Fruit fly (Drosophila melanogaster) whole organism, embryonic: ENCODE results near the gene MBD-R2.

Experiments
- ATbp ChIP-seq: fragments of 200-800 bp; sonication (Bioruptor generic); optimal IDR thresholded peaks from 2 replicates; lab custom pipeline; 2017; ENCODE audit warnings: missing biosample characterization, mild to moderate bottlenecking, missing genetic modification characterization, missing genetic modification reagents
- Ada2b ChIP-seq: fragments of 200-800 bp; sonication (Bioruptor generic); IDR thresholded peaks from 2 replicates; pipeline ENCODE4 v1.3.6; 2022; ENCODE audit warnings: missing biosample characterization, missing genetic modification characterization
- Aef1 ChIP-seq: fragments of 200-800 bp; sonication (Bioruptor generic); IDR thresholded peaks from 3 replicates; pipeline ENCODE4 v1.3.6; 2022; ENCODE audit warnings: missing biosample characterization, missing genetic modification characterization
- Antp ChIP-seq: fragments of 200-800 bp; sonication (Bioruptor generic); optimal IDR thresholded peaks from 3 replicates; lab custom pipeline; 2016; ENCODE audit warnings: missing biosample characterization, missing genetic modification characterization
- Atf3 ChIP-seq: fragments of 200-800 bp; sonication (Bioruptor generic); optimal IDR thresholded peaks from 3 replicates; lab custom pipeline; 2016; ENCODE audit warnings: missing biosample characterization, missing genetic modification characterization
- CG1024 ChIP-seq: fragments of 200-800 bp; sonication (Bioruptor generic); IDR thresholded peaks from 2 replicates; pipeline ENCODE4 v1.3.6; 2022; ENCODE audit warnings: missing biosample characterization, missing genetic modification characterization
- CG10462 ChIP-seq: fragments of 200-800 bp; sonication (Bioruptor generic); optimal IDR thresholded peaks from 2 replicates; lab custom pipeline; 2016; ENCODE audit warnings: missing biosample characterization, missing genetic modification characterization
- CG10565 ChIP-seq: fragments of 200-800 bp; sonication (Bioruptor generic); optimal IDR thresholded peaks from 3 replicates; lab custom pipeline; 2016; ENCODE audit warnings: missing biosample characterization, mild to moderate bottlenecking, missing genetic modification characterization
- CG12391 ChIP-seq: fragments of 200-800 bp; sonication (Bioruptor generic); optimal IDR thresholded peaks from 3 replicates; lab custom pipeline; 2018; ENCODE audit warnings: missing biosample characterization, mild to moderate bottlenecking, missing genetic modification characterization, moderate library complexity
- CG12942 ChIP-seq: fragments of 200-800 bp; sonication (Bioruptor generic); optimal IDR thresholded peaks from 3 replicates; lab custom pipeline; 2016; ENCODE audit warnings: missing biosample characterization, missing genetic modification characterization
- CG14014 ChIP-seq: fragments of 200-800 bp; sonication (Bioruptor generic); IDR thresholded peaks from 2 replicates; pipeline ENCODE4 v1.3.6; 2022; ENCODE audit warnings: missing biosample characterization, missing genetic modification characterization
- CG15514 ChIP-seq: fragments of 200-800 bp; sonication (Bioruptor generic); optimal IDR thresholded peaks from 3 replicates; lab custom pipeline; 2017; ENCODE audit warnings: missing biosample characterization, missing genetic modification characterization, mild to moderate bottlenecking, moderate library complexity, missing genetic modification reagents
- CG17186 ChIP-seq: fragments of 200-800 bp; sonication (Bioruptor generic); optimal IDR thresholded peaks from 3 replicates; lab custom pipeline; 2017; ENCODE audit warnings: missing biosample characterization, missing genetic modification reagents, missing genetic modification characterization
- CG17912 ChIP-seq: fragments of 200-800 bp; sonication (Bioruptor generic); optimal IDR thresholded peaks from 2 replicates; lab custom pipeline; 2018; ENCODE audit warnings: missing biosample characterization, mild to moderate bottlenecking, missing genetic modification characterization
- CG2116 ChIP-seq: fragments of 200-800 bp; sonication (Bioruptor generic); optimal IDR thresholded peaks from 3 replicates; lab custom pipeline; 2018; ENCODE audit warnings: missing biosample characterization, mild to moderate bottlenecking, missing genetic modification characterization
- CG2889 ChIP-seq: fragments of 200-800 bp; sonication (Bioruptor generic); IDR thresholded peaks from 3 replicates; pipeline ENCODE4 v1.3.6; 2022; ENCODE audit warnings: missing biosample characterization, missing genetic modification characterization
- CG30403 ChIP-seq: fragments of 200-800 bp; sonication (Bioruptor generic); optimal IDR thresholded peaks from 3 replicates; lab custom pipeline; 2016; ENCODE audit warnings: missing biosample characterization, missing genetic modification characterization
- CG31388 ChIP-seq: fragments of 200-800 bp; sonication (Bioruptor generic); optimal IDR thresholded peaks from 2 replicates; lab custom pipeline; 2016; ENCODE audit warnings: missing biosample characterization, missing genetic modification characterization
- CG4282 ChIP-seq: fragments of 200-800 bp; sonication (Bioruptor generic); optimal IDR thresholded peaks from 2 replicates; lab custom pipeline; 2016; ENCODE audit warnings: missing biosample characterization, missing genetic modification characterization
- CG6175 ChIP-seq: fragments of 200-800 bp; sonication (Bioruptor generic); IDR thresholded peaks from 3 replicates; pipeline ENCODE4 v1.3.6; 2022; ENCODE audit warnings: missing biosample characterization, missing genetic modification characterization
- CG6689 ChIP-seq: fragments of 200-800 bp; sonication (Bioruptor generic); IDR thresholded peaks from 2 replicates; pipeline ENCODE4 v1.3.6; 2022; ENCODE audit warnings: missing biosample characterization, missing genetic modification characterization
- CG6854 ChIP-seq: fragments of 200-800 bp; sonication (Bioruptor generic); optimal IDR thresholded peaks from 3 replicates; lab custom pipeline; 2017; ENCODE audit warnings: missing biosample characterization, mild to moderate bottlenecking, missing genetic modification characterization
- CG7839 ChIP-seq: fragments of 200-800 bp; sonication (Bioruptor generic); optimal IDR thresholded peaks from 3 replicates; lab custom pipeline; 2018; ENCODE audit warnings: missing biosample characterization, mild to moderate bottlenecking, missing genetic modification characterization, moderate library complexity
- CG8290 ChIP-seq, 3 experiments: fragments of 200-800 bp; sonication (Bioruptor generic); optimal IDR thresholded peaks; 2 replicates each; lab custom pipeline; 2016 to 2019; ENCODE audit warnings: missing biosample characterization in 3 of 3, missing genetic modification characterization in 3 of 3, mild to moderate bottlenecking in 2 of 3, moderate library complexity in 1 of 3
- D19B ChIP-seq: fragments of 200-800 bp; sonication (Bioruptor generic); optimal IDR thresholded peaks from 2 replicates; lab custom pipeline; 2017; ENCODE audit warnings: missing biosample characterization, mild to moderate bottlenecking, missing genetic modification characterization
- Fer2 ChIP-seq: fragments of 200-800 bp; sonication (Bioruptor generic); optimal IDR thresholded peaks from 2 replicates; lab custom pipeline; 2018; ENCODE audit warnings: missing biosample characterization, mild to moderate bottlenecking, missing genetic modification characterization, moderate library complexity
- Hr3 ChIP-seq: fragments of 200-800 bp; sonication (Bioruptor generic); optimal IDR thresholded peaks from 3 replicates; lab custom pipeline; 2016; ENCODE audit warnings: missing biosample characterization, missing genetic modification characterization
- MBD-R2 ChIP-seq: fragments of 200-800 bp; sonication (Bioruptor generic); IDR thresholded peaks from 2 replicates; pipeline ENCODE4 v1.3.6; 2022; ENCODE audit warnings: missing biosample characterization, missing genetic modification characterization
- NK7.1 ChIP-seq: fragments of 200-800 bp; sonication (Bioruptor generic); optimal IDR thresholded peaks from 3 replicates; lab custom pipeline; 2016; ENCODE audit warnings: missing biosample characterization, missing genetic modification characterization
- Scr ChIP-seq: fragments of 200-800 bp; sonication (Bioruptor generic); IDR thresholded peaks from 2 replicates; pipeline ENCODE4 v1.3.6; 2022; ENCODE audit warnings: missing biosample characterization, missing genetic modification characterization; ENCODE audit not compliant: partially characterized antibody
- ci ChIP-seq: fragments of 200-800 bp; sonication (Bioruptor generic); IDR thresholded peaks from 3 replicates; pipeline ENCODE4 v1.3.6; 2022; ENCODE audit warnings: missing biosample characterization, missing genetic modification characterization
- danr ChIP-seq: fragments of 200-800 bp; sonication (Bioruptor generic); IDR thresholded peaks from 2 replicates; pipeline ENCODE4 v1.3.6; 2022; ENCODE audit warnings: missing biosample characterization, missing genetic modification characterization
- disco-r ChIP-seq: fragments of 200-800 bp; sonication (Bioruptor generic); optimal IDR thresholded peaks from 2 replicates; lab custom pipeline; 2016; ENCODE audit warnings: missing biosample characterization, missing genetic modification characterization
- ems ChIP-seq: fragments of 200-800 bp; sonication (Bioruptor generic); optimal IDR thresholded peaks from 3 replicates; lab custom pipeline; 2016; ENCODE audit warnings: missing biosample characterization, missing genetic modification characterization
- en ChIP-seq: fragments of 200-800 bp; sonication (Bioruptor generic); optimal IDR thresholded peaks from 2 replicates; lab custom pipeline; 2016; ENCODE audit warnings: missing biosample characterization, missing genetic modification characterization
- ewg ChIP-seq: fragments of 200-800 bp; sonication (Bioruptor generic); optimal IDR thresholded peaks from 3 replicates; lab custom pipeline; 2017; ENCODE audit warnings: mild to moderate bottlenecking, missing biosample characterization, missing genetic modification reagents, missing genetic modification characterization
- gem ChIP-seq: fragments of 200-800 bp; sonication (Bioruptor generic); optimal IDR thresholded peaks from 2 replicates; lab custom pipeline; 2019; ENCODE audit warnings: missing biosample characterization, mild to moderate bottlenecking, missing genetic modification characterization, moderate library complexity
- grau ChIP-seq: fragments of 200-800 bp; optimal IDR thresholded peaks from 3 replicates; lab custom pipeline; 2019; ENCODE audit warnings: missing biosample characterization, mild to moderate bottlenecking, missing genetic modification characterization, moderate library complexity
- gro ChIP-seq: fragments of 200-800 bp; sonication (Bioruptor generic); optimal IDR thresholded peaks from 2 replicates; lab custom pipeline; 2016; ENCODE audit warnings: missing biosample characterization, missing genetic modification characterization
- hb ChIP-seq: fragments of 200-800 bp; sonication (Bioruptor generic); IDR thresholded peaks from 3 replicates; pipeline ENCODE4 v1.3.6; 2022; ENCODE audit warnings: missing biosample characterization, missing genetic modification characterization; ENCODE audit not compliant: partially characterized antibody
- ind ChIP-seq: fragments of 200-800 bp; sonication (Bioruptor generic); optimal IDR thresholded peaks from 3 replicates; lab custom pipeline; 2016; ENCODE audit warnings: missing biosample characterization, missing genetic modification characterization
- insv ChIP-seq, 2 experiments: fragments of 200-800 bp; sonication (Bioruptor generic); optimal IDR thresholded peaks; 3 replicates each; lab custom pipeline; 2016 to 2018; ENCODE audit warnings: missing biosample characterization in 2 of 2, missing genetic modification characterization in 2 of 2
- jumu ChIP-seq: fragments of 200-800 bp; sonication (Bioruptor generic); optimal IDR thresholded peaks from 3 replicates; lab custom pipeline; 2016; ENCODE audit warnings: missing biosample characterization, missing genetic modification characterization
- kay ChIP-seq: fragments of 200-800 bp; sonication (Bioruptor generic); optimal IDR thresholded peaks from 2 replicates; lab custom pipeline; 2016; ENCODE audit warnings: missing biosample characterization, missing genetic modification characterization
- lab ChIP-seq: fragments of 200-800 bp; sonication (Bioruptor generic); optimal IDR thresholded peaks from 3 replicates; lab custom pipeline; 2017; ENCODE audit warnings: missing biosample characterization, missing genetic modification characterization, mild to moderate bottlenecking, moderate library complexity, missing genetic modification reagents
- oc ChIP-seq: fragments of 200-800 bp; sonication (Bioruptor generic); optimal IDR thresholded peaks from 2 replicates; lab custom pipeline; 2018; ENCODE audit warnings: missing biosample characterization, mild to moderate bottlenecking, missing genetic modification characterization, moderate library complexity
- phol ChIP-seq: fragments of 200-800 bp; sonication (Bioruptor generic); optimal IDR thresholded peaks from 3 replicates; lab custom pipeline; 2018; ENCODE audit warnings: missing biosample characterization, mild to moderate bottlenecking, missing genetic modification characterization, moderate library complexity
- row ChIP-seq: fragments of 200-800 bp; sonication (Bioruptor generic); IDR thresholded peaks from 3 replicates; pipeline ENCODE4 v1.3.6; 2022; ENCODE audit warnings: missing biosample characterization, missing genetic modification characterization
- tup ChIP-seq: fragments of 200-800 bp; sonication (Bioruptor generic); optimal IDR thresholded peaks from 2 replicates; lab custom pipeline; 2016; ENCODE audit warnings: missing biosample characterization, mild to moderate bottlenecking, missing genetic modification characterization, moderate library complexity
- wdn ChIP-seq: fragments of 200-800 bp; sonication (Bioruptor generic); IDR thresholded peaks from 2 replicates; pipeline ENCODE4 v1.3.6; 2022; ENCODE audit warnings: missing biosample characterization, missing genetic modification characterization

The MBD-R2 gene

DNA sequence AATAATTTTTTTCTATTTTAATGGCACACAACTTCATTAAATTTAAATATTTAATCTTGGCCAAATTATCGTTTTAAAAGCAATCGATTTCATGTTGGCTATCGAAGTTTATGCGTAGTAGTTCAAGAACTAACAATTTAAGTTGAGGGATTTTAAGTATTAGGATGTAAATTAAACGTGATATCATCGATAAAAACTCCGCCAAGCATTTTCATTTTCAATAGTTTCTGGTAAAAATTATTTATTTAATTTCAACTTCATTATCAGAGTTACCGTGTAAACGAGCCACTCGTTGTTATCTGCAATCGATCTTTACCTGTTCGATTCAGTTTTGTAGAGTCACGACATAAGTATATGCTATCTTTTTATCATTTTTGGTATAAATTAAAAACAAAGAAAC is 46.9 kb upstream of the MBD-R2 start (continued):
- TF ChIP-seq gro (GFP tag; lab: Kevin White, UChicago) (peak; percentile 97), CG30403 (GFP tag; lab: Kevin White, UChicago) (peak; percentile 96), phol (tag; lab: Kevin White, UChicago) (peak; percentile 99), D19B (GFP tag; lab: Kevin White, UChicago) (peak; percentile 95), ems (GFP tag; lab: Kevin White, UChicago) (peak; percentile 97), NK7.1 (GFP tag; lab: Kevin White, UChicago) (peak; percentile 95), ATbp (GFP tag; lab: Kevin White, UChicago) (peak; percentile 99), CG10462 (GFP tag; lab: Kevin White, UChicago) (peak; percentile 93), oc (peak; percentile 98), CG15514 (peak; percentile 95), insv (GFP tag; optimal IDR thresholded peaks at IDR 0.05; lab: Kevin White, UChicago) (peak; percentile 22 to 79), jumu (GFP tag; lab: Kevin White, UChicago) (peak; percentile 88), CG10565 (GFP tag; lab: Kevin White, UChicago) (peak; percentile 98), CG6175 (GFP tag; lab: Robert Waterston, UW) (peak; percentile 75; the same call in 2 of the 3 replicates), ind (GFP tag; lab: Kevin White, UChicago) (peak; percentile 98), lab (GFP tag; lab: Kevin White, UChicago) (peak; percentile 98), disco-r (GFP tag; lab: Kevin White, UChicago) (peak; percentile 86), CG6854 (GFP tag; lab: Kevin White, UChicago) (peak; percentile 98), CG6689 (GFP tag; lab: Robert Waterston, UW) (peak; percentile 97), CG12391 (tag; lab: Kevin White, UChicago) (peak; percentile 99), Antp (GFP tag; lab: Kevin White, UChicago) (peak; percentile 86), hb (GFP tag; lab: Robert Waterston, UW) (no peak), CG1024 (GFP tag; lab: Robert Waterston, UW) (peak; percentile 97), Atf3 (peak; percentile 92), Hr3 (peak; percentile 91), CG7839 (tag; lab: Kevin White, UChicago) (peak; percentile 99), Fer2 (tag; lab: Kevin White, UChicago) (peak; percentile 97), Aef1 (GFP tag; lab: Robert Waterston, UW) (peak; percentile 95), kay (GFP tag; lab: Kevin White, UChicago) (peak; percentile 89), Scr (GFP tag; lab: Robert Waterston, UW) (peak; percentile 51), ci (GFP tag; lab: Robert Waterston, UW) (peak; percentile 99), grau (peak; percentile 98), CG2116 (peak; percentile 91), CG4282 (GFP tag; lab: Kevin White, UChicago) (peak; percentile 76), CG17186 (GFP tag; lab: Kevin White, UChicago) (peak; percentile 97), CG12942 (GFP tag; lab: Kevin White, UChicago) (peak; percentile 92), CG2889 (peak; percentile 86), wdn (GFP tag; lab: Robert Waterston, UW) (peak; percentile 93), MBD-R2 (GFP tag; lab: Robert Waterston, UW) (peak; percentile 94), CG17912 (GFP tag; lab: Kevin White, UChicago) (peak; percentile 98), Ada2b (GFP tag; lab: Robert Waterston, UW) (peak; percentile 99), ewg (GFP tag; lab: Kevin White, UChicago) (peak; percentile 90), CG31388 (GFP tag; lab: Kevin White, UChicago) (peak; percentile 97), tup (GFP tag; lab: Kevin White, UChicago) (peak; percentile 92), CG8290 (GFP tag; optimal IDR thresholded peaks at IDR 0.05; lab: Kevin White, UChicago) (peak; percentile 96), CG8290 (tag; optimal IDR thresholded peaks at IDR 0.05; lab: Kevin White, UChicago) (peak; percentile 95 to 97), danr (peak; percentile 87; the same call in 1 of the 2 replicates), en (GFP tag; lab: Kevin White, UChicago) (peak; percentile 94), row (GFP tag; lab: Robert Waterston, UW) (peak; percentile 98), CG14014 (GFP tag; lab: Robert Waterston, UW) (peak; percentile 97), gem (tag; lab: Kevin White, UChicago) (peak; percentile 99)
